Fruit fly (Drosophila melanogaster): ENCODE results near the gene Lcp65Af.

Lcp65Af gene

DNA sequence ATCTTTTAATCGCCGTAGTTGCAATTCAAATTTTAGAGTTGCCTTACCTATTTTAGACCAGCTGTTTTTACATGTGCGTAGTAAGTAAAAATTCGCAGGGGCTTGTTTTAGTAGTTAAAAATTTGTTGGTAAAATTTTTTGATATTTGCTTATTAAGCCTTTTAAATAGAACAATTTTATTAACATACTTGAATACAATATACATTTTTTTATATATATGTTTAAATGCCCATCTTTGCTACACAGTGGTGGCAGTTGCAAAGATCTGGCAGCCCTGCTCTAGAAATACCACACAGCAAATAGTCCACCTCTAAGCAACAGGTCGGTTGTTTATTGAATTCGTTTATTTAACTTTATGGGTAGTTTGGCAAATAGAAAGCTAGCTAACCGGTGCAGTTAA lies 41.9 kb downstream of the Lcp65Af start, which contains the start of the genes CG10467 and loj (continued):
- TF ChIP-seq D (optimal IDR thresholded peaks at IDR 0.05) = no peak
- peak; percentile 91 for TF ChIP-seq D (GFP tag; optimal IDR thresholded peaks at IDR 0.05)
- TF ChIP-seq Doc2 (GFP tag; IDR thresholded peaks at IDR 0.05) = peak; percentile 88
- TF ChIP-seq CG17186 (GFP tag; optimal IDR thresholded peaks at IDR 0.05) = peak; percentile 48
- peak; percentile 77 for TF ChIP-seq run (tag; optimal IDR thresholded peaks at IDR 0.05)
- peak; percentile 81 for TF ChIP-seq D19B (GFP tag; optimal IDR thresholded peaks at IDR 0.05)
- TF ChIP-seq CG6254 (GFP tag; optimal IDR thresholded peaks at IDR 0.05) = peak; percentile 80
- peak; percentile 90 for TF ChIP-seq CG7556 (GFP tag; optimal IDR thresholded peaks at IDR 0.05)
- TF ChIP-seq CG17802 (tag; optimal IDR thresholded peaks at IDR 0.05) = peak; percentile 84
- TF ChIP-seq ewg (GFP tag; optimal IDR thresholded peaks at IDR 0.05) = peak; percentile 90
- peak; percentile 80 for TF ChIP-seq BtbVII (GFP tag; optimal IDR thresholded peaks at IDR 0.05)
- TF ChIP-seq dimm (GFP tag; IDR thresholded peaks at IDR 0.05) = peak; percentile 91
- peak; percentile 64 for TF ChIP-seq inv (GFP tag; IDR thresholded peaks at IDR 0.05; ENCODE audit: partially characterized antibody)
- TF ChIP-seq Asciz (GFP tag; optimal IDR thresholded peaks at IDR 0.05) = peak; percentile 87
- peak; percentile 72 for TF ChIP-seq CG6683 (GFP tag; optimal IDR thresholded peaks at IDR 0.05)
- TF ChIP-seq pros (GFP tag; optimal IDR thresholded peaks at IDR 0.05) = no peak
- TF ChIP-seq CG8290 (GFP tag; optimal IDR thresholded peaks at IDR 0.05) = peak; percentile 90
- TF ChIP-seq CG8290 (tag; optimal IDR thresholded peaks at IDR 0.05) = peak in 1 of 2 experiments; percentile 67
- peak; percentile 94 for TF ChIP-seq Hsf (GFP tag; optimal IDR thresholded peaks at IDR 0.05)
- peak; percentile 87 for TF ChIP-seq CG43689 (GFP tag; IDR thresholded peaks at IDR 0.05)
- peak in 1 of 2 experiments; percentile 78 for TF ChIP-seq Eip74EF (GFP tag; optimal IDR thresholded peaks at IDR 0.05)
- peak; percentile 75 to 90 for TF ChIP-seq Pdp1 (GFP tag; optimal IDR thresholded peaks at IDR 0.05)
- peak; percentile 84 for TF ChIP-seq Dip3 (GFP tag; optimal IDR thresholded peaks at IDR 0.05)
- TF ChIP-seq jigr1 (GFP tag; IDR thresholded peaks at IDR 0.05) = peak; percentile 92
- peak; percentile 92 for TF ChIP-seq CG10147 (GFP tag; optimal IDR thresholded peaks at IDR 0.05)
- TF ChIP-seq GATAe (GFP tag; conservative IDR thresholded peaks at IDR 0.05) = peak; percentile 92
- peak; percentile 78 to 88 for TF ChIP-seq chif (GFP tag; optimal IDR thresholded peaks at IDR 0.05)
- TF ChIP-seq MBD-R2 (GFP tag; IDR thresholded peaks at IDR 0.05) = peak; percentile 99
- TF ChIP-seq CG32767 (GFP tag; IDR thresholded peaks at IDR 0.05) = peak; percentile 93
- TF ChIP-seq Ets65A (GFP tag) = peak; percentile 100
- peak; percentile 98 for TF ChIP-seq ranshi (GFP tag; IDR thresholded peaks at IDR 0.05)
- TF ChIP-seq Hey (tag; optimal IDR thresholded peaks at IDR 0.05) = peak; percentile 61
- TF ChIP-seq Ada2b (GFP tag; IDR thresholded peaks at IDR 0.05) = peak; percentile 94
- peak; percentile 81 for TF ChIP-seq CG12299 (tag; optimal IDR thresholded peaks at IDR 0.05)
- TF ChIP-seq CG6854 (GFP tag; optimal IDR thresholded peaks at IDR 0.05) = peak; percentile 26
- TF ChIP-seq CG15479 (GFP tag; optimal IDR thresholded peaks at IDR 0.05) = peak; percentile 44
- no peak for TF ChIP-seq gfzf (GFP tag; optimal IDR thresholded peaks at IDR 0.05)
- peak; percentile 46 for TF ChIP-seq hb (GFP tag; IDR thresholded peaks at IDR 0.05; ENCODE audit: partially characterized antibody)
- TF ChIP-seq CG7271 (tag; optimal IDR thresholded peaks at IDR 0.05) = peak; percentile 94
- peak; percentile 88 for TF ChIP-seq bab2 (GFP tag; optimal IDR thresholded peaks at IDR 0.05)
- peak; percentile 96 for TF ChIP-seq CG17359 (tag; optimal IDR thresholded peaks at IDR 0.05)
- peak; percentile 95 for TF ChIP-seq bcd (GFP tag; optimal IDR thresholded peaks at IDR 0.05)
- TF ChIP-seq crol (GFP tag; IDR thresholded peaks at IDR 0.05) = peak; percentile 47; the same call in 1 of the 2 replicates
- TF ChIP-seq ab (GFP tag; optimal IDR thresholded peaks at IDR 0.05) = peak; percentile 56
- TF ChIP-seq E2f1 (GFP tag; IDR thresholded peaks at IDR 0.05) = peak; percentile 97
- TF ChIP-seq so (GFP tag; IDR thresholded peaks at IDR 0.05) = peak; percentile 88
- TF ChIP-seq cato (GFP tag; optimal IDR thresholded peaks at IDR 0.05; ENCODE audit: borderline replicate concordance) = peak; percentile 94
- TF ChIP-seq CG11398 (GFP tag; optimal IDR thresholded peaks at IDR 0.05) = peak; percentile 23
- TF ChIP-seq fd96Cb (tag; optimal IDR thresholded peaks at IDR 0.05) = peak; percentile 97
- peak; percentile 80 for TF ChIP-seq Nf-YC (tag; optimal IDR thresholded peaks at IDR 0.05)
- TF ChIP-seq fu2 (GFP tag; optimal IDR thresholded peaks at IDR 0.05) = peak; percentile 76

Data from whole organism, embryonic.